Fruit fly (Drosophila melanogaster) whole organism, embryonic: ENCODE results near the gene ovm.

Experiments used
- Med ChIP-seq: fragments of 200-800 bp; sonication (Bioruptor generic); peaks from one replicate; lab custom pipeline; 2016; ENCODE audit warnings: missing biosample characterization, missing genetic modification characterization, mild to moderate bottlenecking, inconsistent platforms, moderate library complexity
- aop ChIP-seq: fragments of 200-800 bp; sonication (Bioruptor generic); IDR thresholded peaks from 2 replicates; pipeline ENCODE4 v1.3.6; 2022; ENCODE audit warnings: missing biosample characterization, missing genetic modification characterization
- bigmax ChIP-seq: fragments of 200-800 bp; sonication (Bioruptor generic); optimal IDR thresholded peaks from 2 replicates; lab custom pipeline; 2018; ENCODE audit warnings: missing biosample characterization, mild to moderate bottlenecking, missing genetic modification characterization
- kay ChIP-seq: fragments of 200-800 bp; sonication (Bioruptor generic); optimal IDR thresholded peaks from 2 replicates; lab custom pipeline; 2016; ENCODE audit warnings: missing biosample characterization, missing genetic modification characterization

DNA sequence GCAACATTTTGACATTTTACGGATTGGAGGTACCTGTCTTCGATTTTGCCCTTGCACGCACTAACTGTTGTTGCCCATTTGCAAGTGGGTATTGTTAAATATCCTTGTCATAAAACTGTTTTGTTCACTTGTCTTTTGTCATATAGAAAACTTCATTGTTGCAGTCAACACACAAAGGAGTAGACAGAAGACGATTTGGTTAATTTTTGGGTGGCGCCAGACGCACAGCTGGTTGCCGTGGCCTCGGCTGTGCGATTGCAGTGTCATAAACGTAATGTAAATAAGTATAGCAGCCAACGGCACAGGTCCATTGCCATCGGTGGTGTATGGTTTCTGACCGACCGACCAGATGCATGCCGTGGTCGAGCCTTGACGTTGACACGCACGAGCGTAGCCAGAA is 49.5 kb downstream of the ovm start:
- no peak for TF ChIP-seq aop (GFP tag; lab: Robert Waterston, UW)
- no peak for TF ChIP-seq kay (GFP tag; lab: Kevin White, UChicago)
- TF ChIP-seq Med (GFP tag; lab: Kevin White, UChicago), result no peak
- TF ChIP-seq bigmax, result no peak
